Fruit fly (Drosophila melanogaster) whole organism, embryonic: Measurements from ENCODE around the gene CG9449.

Experiments used
- Asciz ChIP-seq: fragments of 200-800 bp; sonication (Bioruptor generic); optimal IDR thresholded peaks from 2 replicates; lab custom pipeline; 2017; ENCODE audit warnings: missing biosample characterization, mild to moderate bottlenecking, missing genetic modification characterization, missing genetic modification reagents
- Blimp-1 ChIP-seq: fragments of 200-800 bp; sonication (Bioruptor generic); optimal IDR thresholded peaks from 3 replicates; lab custom pipeline; 2018; ENCODE audit warnings: missing biosample characterization, missing genetic modification characterization, mild to moderate bottlenecking, moderate library complexity, missing genetic modification reagents
- CG10209 ChIP-seq: fragments of 200-800 bp; sonication (Bioruptor generic); optimal IDR thresholded peaks from 3 replicates; lab custom pipeline; 2017; ENCODE audit warnings: missing biosample characterization, mild to moderate bottlenecking, missing genetic modification characterization, missing genetic modification reagents
- CG10959 ChIP-seq: fragments of 200-800 bp; sonication (Bioruptor generic); IDR thresholded peaks from 2 replicates; pipeline ENCODE4 v1.3.6; 2022; ENCODE audit warnings: missing biosample characterization, missing genetic modification characterization
- CG12769 ChIP-seq: fragments of 200-800 bp; sonication (Bioruptor generic); optimal IDR thresholded peaks from 2 replicates; lab custom pipeline; 2019; ENCODE audit warnings: missing biosample characterization, mild to moderate bottlenecking, missing genetic modification characterization, moderate library complexity
- CG13287 ChIP-seq: fragments of 200-800 bp; sonication (Bioruptor generic); IDR thresholded peaks from 2 replicates; pipeline ENCODE4 v1.3.6; 2022; ENCODE audit warnings: missing biosample characterization, missing genetic modification characterization; ENCODE audit not compliant: partially characterized antibody
- CG14965 ChIP-seq: fragments of 200-800 bp; sonication (Bioruptor generic); optimal IDR thresholded peaks from 2 replicates; lab custom pipeline; 2016; ENCODE audit warnings: missing biosample characterization, missing genetic modification characterization, borderline replicate concordance
- CG15011 ChIP-seq: fragments of 200-800 bp; sonication (Bioruptor generic); optimal IDR thresholded peaks from 3 replicates; lab custom pipeline; 2018; ENCODE audit warnings: missing biosample characterization, mild to moderate bottlenecking, missing genetic modification characterization
- CG15073 ChIP-seq: fragments of 200-800 bp; sonication (Bioruptor generic); optimal IDR thresholded peaks from 2 replicates; lab custom pipeline; 2016; ENCODE audit warnings: missing biosample characterization, missing genetic modification characterization
- CG16815 ChIP-seq: fragments of 200-800 bp; sonication (Bioruptor generic); optimal IDR thresholded peaks from 3 replicates; lab custom pipeline; 2017; ENCODE audit warnings: missing biosample characterization, mild to moderate bottlenecking, missing genetic modification characterization
- CG18599 ChIP-seq: fragments of 200-800 bp; sonication (Bioruptor generic); optimal IDR thresholded peaks from 3 replicates; lab custom pipeline; 2017; ENCODE audit warnings: missing biosample characterization, missing genetic modification characterization, mild to moderate bottlenecking, moderate library complexity, missing genetic modification reagents
- CG2120 ChIP-seq: fragments of 200-800 bp; sonication (Bioruptor generic); optimal IDR thresholded peaks from 3 replicates; lab custom pipeline; 2016; ENCODE audit warnings: missing biosample characterization, missing genetic modification characterization
- CG2199 ChIP-seq: fragments of 200-800 bp; sonication (Bioruptor generic); IDR thresholded peaks from 3 replicates; pipeline ENCODE4 v1.3.6; 2022; ENCODE audit warnings: missing biosample characterization, missing genetic modification characterization
- CG31441 ChIP-seq: fragments of 200-800 bp; sonication (Bioruptor generic); IDR thresholded peaks from 2 replicates; pipeline ENCODE4 v1.3.6; 2022; ENCODE audit warnings: missing biosample characterization, missing genetic modification characterization
- CG32772 ChIP-seq: fragments of 200-800 bp; sonication (Bioruptor generic); IDR thresholded peaks from 2 replicates; pipeline ENCODE4 v1.3.6; 2022; ENCODE audit warnings: missing biosample characterization, missing genetic modification characterization
- CG34376 ChIP-seq: fragments of 200-800 bp; sonication (Bioruptor generic); optimal IDR thresholded peaks from 2 replicates; lab custom pipeline; 2018; ENCODE audit warnings: missing biosample characterization, mild to moderate bottlenecking, missing genetic modification characterization
- CG3847 ChIP-seq: fragments of 200-800 bp; sonication (Bioruptor generic); IDR thresholded peaks from 2 replicates; pipeline ENCODE4 v1.3.6; 2022; ENCODE audit warnings: missing biosample characterization, missing genetic modification characterization
- CG42726 ChIP-seq: fragments of 200-800 bp; sonication (Bioruptor generic); IDR thresholded peaks from 2 replicates; pipeline ENCODE4 v1.3.6; 2022; ENCODE audit warnings: missing biosample characterization, missing genetic modification characterization; ENCODE audit not compliant: partially characterized antibody
- CG4360 ChIP-seq: fragments of 200-800 bp; sonication (Bioruptor generic); IDR thresholded peaks from 2 replicates; pipeline ENCODE4 v1.3.6; 2022; ENCODE audit warnings: missing biosample characterization, missing genetic modification characterization
- CG43689 ChIP-seq: fragments of 200-800 bp; sonication (Bioruptor generic); IDR thresholded peaks from 2 replicates; pipeline ENCODE4 v1.3.6; 2022; ENCODE audit warnings: missing biosample characterization, missing genetic modification characterization
- CG6765 ChIP-seq: fragments of 200-800 bp; sonication (Bioruptor generic); optimal IDR thresholded peaks from 3 replicates; lab custom pipeline; 2017; ENCODE audit warnings: missing biosample characterization, mild to moderate bottlenecking, missing genetic modification characterization
- CG7786 ChIP-seq: fragments of 200-800 bp; sonication (Bioruptor generic); optimal IDR thresholded peaks from 2 replicates; lab custom pipeline; 2016; ENCODE audit warnings: missing biosample characterization, missing genetic modification characterization
- CHES-1-like ChIP-seq: fragments of 200-800 bp; sonication (Bioruptor generic); optimal IDR thresholded peaks from 2 replicates; lab custom pipeline; 2016; ENCODE audit warnings: missing biosample characterization, missing genetic modification characterization
- Dp ChIP-seq: fragments of 200-800 bp; sonication (Bioruptor generic); optimal IDR thresholded peaks from 2 replicates; lab custom pipeline; 2018; ENCODE audit warnings: missing biosample characterization, mild to moderate bottlenecking, missing genetic modification characterization, moderate library complexity
- Ets65A ChIP-seq: fragments of 200-800 bp; sonication (Bioruptor generic); peaks from one replicate; lab custom pipeline; 2016; ENCODE audit warnings: missing biosample characterization, missing genetic modification characterization
- H2.0 ChIP-seq: fragments of 200-800 bp; sonication (Bioruptor generic); IDR thresholded peaks from 2 replicates; pipeline ENCODE4 v1.3.6; 2022; ENCODE audit warnings: missing biosample characterization, missing genetic modification characterization
- HLH3B ChIP-seq: fragments of 200-800 bp; sonication (Bioruptor generic); IDR thresholded peaks from 2 replicates; pipeline ENCODE4 v1.3.6; 2022; ENCODE audit warnings: missing biosample characterization, missing genetic modification characterization
- Hmx ChIP-seq: fragments of 200-800 bp; sonication (Bioruptor generic); optimal IDR thresholded peaks from 2 replicates; lab custom pipeline; 2016; ENCODE audit warnings: missing biosample characterization, missing genetic modification characterization
- Jarid2 ChIP-seq: fragments of 200-800 bp; sonication (Bioruptor generic); optimal IDR thresholded peaks from 3 replicates; lab custom pipeline; 2017; ENCODE audit warnings: mild to moderate bottlenecking, missing biosample characterization, missing genetic modification reagents, missing genetic modification characterization
- Lhr ChIP-seq: fragments of 200-800 bp; sonication (Bioruptor generic); optimal IDR thresholded peaks from 3 replicates; lab custom pipeline; 2017; ENCODE audit warnings: mild to moderate bottlenecking, missing biosample characterization, missing genetic modification reagents, missing genetic modification characterization
- Myb ChIP-seq: fragments of 200-800 bp; sonication (Bioruptor generic); optimal IDR thresholded peaks from 2 replicates; lab custom pipeline; 2016; ENCODE audit warnings: missing biosample characterization, missing genetic modification characterization
- Neu2 ChIP-seq: fragments of 200-800 bp; sonication (Bioruptor generic); optimal IDR thresholded peaks from 3 replicates; lab custom pipeline; 2016; ENCODE audit warnings: missing biosample characterization, missing genetic modification characterization, borderline replicate concordance
- Sox102F ChIP-seq: fragments of 200-800 bp; sonication (Bioruptor generic); optimal IDR thresholded peaks from 2 replicates; lab custom pipeline; 2018; ENCODE audit warnings: missing biosample characterization, mild to moderate bottlenecking, missing genetic modification characterization, moderate library complexity
- br ChIP-seq: fragments of >200 bp; optimal IDR thresholded peaks from 2 replicates; lab custom pipeline; 2017
- cato ChIP-seq: fragments of 200-800 bp; sonication (Bioruptor generic); optimal IDR thresholded peaks from 2 replicates; lab custom pipeline; 2016; ENCODE audit warnings: missing biosample characterization, missing genetic modification characterization, borderline replicate concordance
- corto ChIP-seq: fragments of 200-800 bp; sonication (Bioruptor generic); optimal IDR thresholded peaks from 2 replicates; lab custom pipeline; 2016; ENCODE audit warnings: missing biosample characterization, mild to moderate bottlenecking, missing genetic modification characterization, moderate library complexity
- gem ChIP-seq: fragments of 200-800 bp; sonication (Bioruptor generic); optimal IDR thresholded peaks from 2 replicates; lab custom pipeline; 2019; ENCODE audit warnings: missing biosample characterization, mild to moderate bottlenecking, missing genetic modification characterization, moderate library complexity
- gsb ChIP-seq: fragments of 200-800 bp; sonication (Bioruptor generic); IDR thresholded peaks from 2 replicates; pipeline ENCODE4 v1.3.6; 2022; ENCODE audit warnings: missing biosample characterization, missing genetic modification characterization
- kah ChIP-seq: fragments of 200-800 bp; sonication (Bioruptor generic); optimal IDR thresholded peaks from 2 replicates; lab custom pipeline; 2018; ENCODE audit warnings: missing biosample characterization, mild to moderate bottlenecking, missing genetic modification characterization
- kni ChIP-seq: fragments of 200-800 bp; sonication (Bioruptor generic); optimal IDR thresholded peaks from 3 replicates; lab custom pipeline; 2017; ENCODE audit warnings: mild to moderate bottlenecking, missing biosample characterization, missing genetic modification reagents, missing genetic modification characterization
- lov ChIP-seq, 2 experiments: fragments of 200-800 bp in 1 of 2; fragments of >200 bp in 1 of 2; sonication (Bioruptor generic) in 1 of 2; IDR thresholded peaks in 1 of 2; optimal IDR thresholded peaks in 1 of 2; 2 replicates in 1 of 2; 3 replicates in 1 of 2; pipeline versions ENCODE4 v1.3.6 to Lab custom; 2017 to 2022; ENCODE audit warnings: missing biosample characterization in 1 of 2, missing genetic modification characterization in 1 of 2
- odd ChIP-seq: fragments of 200-800 bp; sonication (Bioruptor generic); optimal IDR thresholded peaks from 2 replicates; lab custom pipeline; 2017; ENCODE audit warnings: missing biosample characterization, mild to moderate bottlenecking, missing genetic modification characterization
- pfk ChIP-seq: fragments of 200-800 bp; sonication (Bioruptor generic); optimal IDR thresholded peaks from 2 replicates; lab custom pipeline; 2018; ENCODE audit warnings: missing biosample characterization, mild to moderate bottlenecking, missing genetic modification characterization, moderate library complexity
- run ChIP-seq: fragments of 200-800 bp; sonication (Bioruptor generic); optimal IDR thresholded peaks from 3 replicates; lab custom pipeline; 2018; ENCODE audit warnings: missing biosample characterization, mild to moderate bottlenecking, missing genetic modification characterization
- scrt ChIP-seq: fragments of 200-800 bp; sonication (Bioruptor generic); optimal IDR thresholded peaks from 2 replicates; lab custom pipeline; 2018; ENCODE audit warnings: missing biosample characterization, mild to moderate bottlenecking, missing genetic modification characterization, moderate library complexity
- slp2 ChIP-seq: fragments of 200-800 bp; sonication (Bioruptor generic); optimal IDR thresholded peaks from 2 replicates; lab custom pipeline; 2016; ENCODE audit warnings: missing biosample characterization, missing genetic modification characterization
- sug ChIP-seq: fragments of 200-800 bp; optimal IDR thresholded peaks from 2 replicates; lab custom pipeline; 2019; ENCODE audit warnings: missing biosample characterization, mild to moderate bottlenecking, missing genetic modification characterization, moderate library complexity
- tgo ChIP-seq: fragments of 200-800 bp; sonication (Bioruptor generic); IDR thresholded peaks from 3 replicates; pipeline ENCODE4 v1.3.6; 2022; ENCODE audit warnings: missing biosample characterization, missing genetic modification characterization
- tup ChIP-seq: fragments of 200-800 bp; sonication (Bioruptor generic); optimal IDR thresholded peaks from 2 replicates; lab custom pipeline; 2016; ENCODE audit warnings: missing biosample characterization, mild to moderate bottlenecking, missing genetic modification characterization, moderate library complexity
- unpg ChIP-seq: fragments of 200-800 bp; sonication (Bioruptor generic); optimal IDR thresholded peaks from 3 replicates; lab custom pipeline; 2018; ENCODE audit warnings: missing biosample characterization, mild to moderate bottlenecking, missing genetic modification characterization, moderate library complexity
- vfl ChIP-seq: fragments of 200-800 bp; sonication (Bioruptor generic); optimal IDR thresholded peaks from 2 replicates; lab custom pipeline; 2016; ENCODE audit warnings: missing biosample characterization, missing genetic modification characterization

The CG9449 gene

dm6 chr3L:19504719-19505118 lies 7.2 kb upstream of the CG9449 start (continued):
- TF ChIP-seq HLH3B (no peak), CG13287 (GFP tag; lab: Robert Waterston, UW) (no peak), scrt (GFP tag; lab: Kevin White, UChicago) (no peak), Myb (GFP tag; lab: Kevin White, UChicago) (no peak), unpg (no peak), Blimp-1 (GFP tag; lab: Kevin White, UChicago) (no peak), CG15011 (no peak), CG34376 (GFP tag; lab: Kevin White, UChicago) (no peak), CG42726 (GFP tag; lab: Robert Waterston, UW) (no peak), CG6765 (GFP tag; lab: Kevin White, UChicago) (no peak), Lhr (GFP tag; lab: Kevin White, UChicago) (no peak), vfl (no peak), Ets65A (GFP tag; lab: Kevin White, UChicago) (no peak), tgo (no peak), run (tag; lab: Kevin White, UChicago) (no peak), CG16815 (GFP tag; lab: Kevin White, UChicago) (no peak), gsb (no peak), kah (GFP tag; lab: Kevin White, UChicago) (no peak), gem (tag; lab: Kevin White, UChicago) (no peak), Neu2 (GFP tag; lab: Kevin White, UChicago) (no peak), CHES-1-like (GFP tag; lab: Kevin White, UChicago) (no peak), lov (optimal IDR thresholded peaks at IDR 0.05; lab: Kevin White, UChicago) (no peak), lov (GFP tag; IDR thresholded peaks at IDR 0.05; lab: Robert Waterston, UW) (no peak), CG10959 (GFP tag; lab: Robert Waterston, UW) (no peak), Dp (GFP tag; lab: Kevin White, UChicago) (no peak), tup (GFP tag; lab: Kevin White, UChicago) (no peak), CG43689 (GFP tag; lab: Robert Waterston, UW) (no peak), odd (GFP tag; lab: Kevin White, UChicago) (no peak), corto (GFP tag; lab: Kevin White, UChicago) (no peak), br (no peak), CG31441 (GFP tag; lab: Robert Waterston, UW) (no peak), CG18599 (peak; percentile 64), CG2120 (GFP tag; lab: Kevin White, UChicago) (peak; percentile 6), cato (GFP tag; lab: Kevin White, UChicago) (no peak), pfk (GFP tag; lab: Kevin White, UChicago) (no peak), CG7786 (GFP tag; lab: Kevin White, UChicago) (no peak), slp2 (no peak), CG32772 (GFP tag; lab: Robert Waterston, UW) (no peak), Asciz (GFP tag; lab: Kevin White, UChicago) (peak; percentile 14), H2.0 (no peak), CG10209 (GFP tag; lab: Kevin White, UChicago) (peak; percentile 23), CG2199 (no peak), CG4360 (no peak), Sox102F (GFP tag; lab: Kevin White, UChicago) (no peak), CG14965 (no peak), Jarid2 (no peak), kni (GFP tag; lab: Kevin White, UChicago) (no peak), CG15073 (GFP tag; lab: Kevin White, UChicago) (no peak), CG3847 (GFP tag; lab: Robert Waterston, UW) (no peak), Hmx (GFP tag; lab: Kevin White, UChicago) (no peak), CG12769 (tag; lab: Kevin White, UChicago) (peak; percentile 0), sug (tag; lab: Kevin White, UChicago) (no peak)
